Worm (Caenorhabditis elegans) whole organism, L1 larva: ENCODE measurements around the gene H11L12.1.

Experiments used
- efl-1 ChIP-seq, 4 experiments: fragments of 150-350 bp; optimal IDR thresholded peaks in 3 of 4; peaks in 1 of 4; 1 replicate in 1 of 4; 2 replicates in 3 of 4; lab custom pipeline; 2014; ENCODE audit warnings: missing biosample characterization in 2 of 4, missing genetic modification characterization in 2 of 4, missing genetic modification reagents in 2 of 4
- elt-3 ChIP-seq, 6 experiments: fragments of 150-350 bp in 1 of 6; sonication (generic microtip); optimal IDR thresholded peaks; 2 replicates each; lab custom pipeline; 2017 to 2018; ENCODE audit warnings: missing biosample characterization in 6 of 6, missing genetic modification characterization in 6 of 6, inconsistent platforms in 1 of 6
- nhr-12 ChIP-seq: sonication (generic microtip); optimal IDR thresholded peaks from 2 replicates; lab custom pipeline; 2017; ENCODE audit warnings: missing biosample characterization, missing genetic modification characterization
- pag-3 ChIP-seq: sonication (generic microtip); optimal IDR thresholded peaks from 2 replicates; lab custom pipeline; 2017; ENCODE audit warnings: missing genetic modification characterization, mild to moderate bottlenecking, missing compliant biosample characterization, antibody characterized with exemption, borderline replicate concordance; ENCODE audit not compliant: insufficient read depth
- skn-1 ChIP-seq: fragments of 150-350 bp; optimal IDR thresholded peaks from 2 replicates; lab custom pipeline; 2014; ENCODE audit warnings: missing biosample characterization, missing genetic modification characterization
- sptf-1 ChIP-seq: fragments of 150-350 bp; optimal IDR thresholded peaks from 2 replicates; lab custom pipeline; 2014; ENCODE audit warnings: missing biosample characterization, missing genetic modification characterization
- unc-62 ChIP-seq: fragments of 150-350 bp; optimal IDR thresholded peaks from 2 replicates; lab custom pipeline; 2014; ENCODE audit warnings: missing biosample characterization, missing genetic modification reagents, missing genetic modification characterization

ce11 chrX:17670379-17671077 lies 41.0 kb downstream of the H11L12.1 start, which contains the start of gene T23E7.2:
- TF ChIP-seq nhr-12 (tag; lab: Kevin White, UChicago), result no peak
- no peak for TF ChIP-seq efl-1 (optimal IDR thresholded peaks at IDR 0.05; lab: Kevin White, UChicago)
- peak in 1 of 2 experiments; percentile 87 for TF ChIP-seq efl-1 (GFP tag; optimal IDR thresholded peaks at IDR 0.05 in 1 of 2; lab: Kevin White, UChicago)
- TF ChIP-seq elt-3 (tag; optimal IDR thresholded peaks at IDR 0.05; lab: Kevin White, UChicago), result no peak
- TF ChIP-seq unc-62, result no peak
- TF ChIP-seq sptf-1 (tag; lab: Kevin White, UChicago), result no peak
- no peak for TF ChIP-seq pag-3
- TF ChIP-seq skn-1, result no peak
